Worm (Caenorhabditis elegans): Measurements from ENCODE around the gene srv-3.

The srv-3 gene

ce11 chrV:19752879-19753278 lies 44.1 kb upstream of the srv-3 start:
- no peak for TF ChIP-seq ceh-82 (tag; optimal IDR thresholded peaks at IDR 0.05)
- no peak for TF ChIP-seq fkh-4 (tag; optimal IDR thresholded peaks at IDR 0.05; ENCODE audit: borderline replicate concordance)
- TF ChIP-seq isw-1 (GFP tag; IDR thresholded peaks at IDR 0.05): no peak
- no peak for TF ChIP-seq C04F5.9 (tag; optimal IDR thresholded peaks at IDR 0.05)
- TF ChIP-seq nhr-47 (tag; optimal IDR thresholded peaks at IDR 0.05): no peak
- no peak for TF ChIP-seq mdl-1 (tag; optimal IDR thresholded peaks at IDR 0.05)
- no peak for TF ChIP-seq sptf-1 (tag; optimal IDR thresholded peaks at IDR 0.05)
- no peak for TF ChIP-seq nhr-76 (tag; optimal IDR thresholded peaks at IDR 0.05)
- no peak for TF ChIP-seq ets-5 (GFP tag; IDR thresholded peaks at IDR 0.05)
- TF ChIP-seq unc-30 (tag; optimal IDR thresholded peaks at IDR 0.05): no peak
- no peak for TF ChIP-seq sup-37 (GFP tag; optimal IDR thresholded peaks at IDR 0.05)
- TF ChIP-seq nhr-12 (tag; optimal IDR thresholded peaks at IDR 0.05): no peak
- TF ChIP-seq hlh-17 (GFP tag; optimal IDR thresholded peaks at IDR 0.05; ENCODE audit: borderline replicate concordance): no peak
- TF ChIP-seq pqm-1 (tag; optimal IDR thresholded peaks at IDR 0.05): no peak

DNA sequence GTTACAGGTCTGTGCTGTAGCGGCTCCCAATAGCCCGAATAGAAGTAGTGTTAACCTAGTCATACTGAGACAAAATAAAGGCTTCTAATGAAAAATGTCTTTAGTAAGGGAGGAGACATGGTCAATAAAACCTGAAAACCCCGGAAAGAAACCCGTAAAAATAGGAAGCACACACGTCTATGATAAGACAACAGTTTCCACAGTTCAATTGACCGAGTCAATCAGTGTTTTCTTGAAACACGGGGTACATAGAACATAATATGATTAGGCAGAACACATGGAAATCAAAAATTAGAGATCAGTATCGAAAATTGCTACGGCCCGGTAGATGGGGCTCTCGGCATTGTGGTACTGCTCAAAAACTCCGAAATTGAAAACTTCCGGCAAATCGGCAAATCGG lies 42.4 kb upstream of the srv-3 start, which contains the start of gene clec-49:
Gene clec-49, minus strand, starts transcription at position 103 of the 400 bp plus-strand sequence.
- TF ChIP-seq isw-1 (GFP tag; IDR thresholded peaks at IDR 0.05) (no peak), aha-1 (tag; optimal IDR thresholded peaks at IDR 0.05) (no peak), elt-2 (tag; optimal IDR thresholded peaks at IDR 0.05) (peak; percentile 1), F16B12.6 (tag; optimal IDR thresholded peaks at IDR 0.05) (no peak), skn-1 (tag; optimal IDR thresholded peaks at IDR 0.05) (no peak)

- TF ChIP-seq unc-86 (tag; optimal IDR thresholded peaks at IDR 0.05) (no peak), mep-1 (tag; optimal IDR thresholded peaks at IDR 0.05) (no peak), nhr-84 (tag; optimal IDR thresholded peaks at IDR 0.05) (no peak), tbx-2 (tag; optimal IDR thresholded peaks at IDR 0.05) (no peak), F16B12.6 (tag; optimal IDR thresholded peaks at IDR 0.05) (no peak), nhr-77 (tag; optimal IDR thresholded peaks at IDR 0.05) (no peak), fkh-8 (tag; optimal IDR thresholded peaks at IDR 0.05) (no peak), unc-130 (tag; optimal IDR thresholded peaks at IDR 0.05) (no peak)
Measured at ce11 chrV:19747144-19747543, 38.4 kb upstream of the srv-3 start.

- TF ChIP-seq C04F5.9 (tag; optimal IDR thresholded peaks at IDR 0.05) (no peak), hlh-4 (tag; optimal IDR thresholded peaks at IDR 0.05) (no peak), lir-3 (tag; optimal IDR thresholded peaks at IDR 0.05; ENCODE audit: poor library complexity) (no peak), dsc-1 (tag; optimal IDR thresholded peaks at IDR 0.05) (no peak), C16A3.4 (tag; optimal IDR thresholded peaks at IDR 0.05) (no peak), aly-2 (tag; optimal IDR thresholded peaks at IDR 0.05) (no peak), swsn-7 (tag; optimal IDR thresholded peaks at IDR 0.05) (no peak), elt-3 (tag; optimal IDR thresholded peaks at IDR 0.05) (no peak), unc-62 (GFP tag; optimal IDR thresholded peaks at IDR 0.05) (no peak), unc-98 (GFP tag; IDR thresholded peaks at IDR 0.05) (no peak), nhr-237 (tag; optimal IDR thresholded peaks at IDR 0.05) (no peak), ama-1 (optimal IDR thresholded peaks at IDR 0.05) (no peak), zag-1 (tag; optimal IDR thresholded peaks at IDR 0.05) (no peak), egl-13 (tag; optimal IDR thresholded peaks at IDR 0.05) (no peak)
Measured at ce11 chrV:19745852-19746251, 37.1 kb upstream of the srv-3 start, which contains the start of gene W04E12.5. TSS of gene W04E12.5 (plus strand) at chrV:19746152.

ce11 chrV:19744210-19744609 lies 35.5 kb upstream of the srv-3 start:
- TF ChIP-seq lin-14 (GFP tag; optimal IDR thresholded peaks at IDR 0.05) (no peak), ztf-4 (tag; optimal IDR thresholded peaks at IDR 0.05) (no peak), ceh-88 (GFP tag; IDR thresholded peaks at IDR 0.05) (no peak), C16A3.4 (tag; optimal IDR thresholded peaks at IDR 0.05) (no peak), elt-3 (tag; optimal IDR thresholded peaks at IDR 0.05) (no peak), egl-27 (tag; optimal IDR thresholded peaks at IDR 0.05) (no peak), nhr-237 (tag; optimal IDR thresholded peaks at IDR 0.05) (no peak), alr-1 (tag; optimal IDR thresholded peaks at IDR 0.05; ENCODE audit: borderline replicate concordance) (no peak), zip-4 (GFP tag; optimal IDR thresholded peaks at IDR 0.05) (no peak), sptf-1 (tag; optimal IDR thresholded peaks at IDR 0.05) (no peak), lir-3 (tag; optimal IDR thresholded peaks at IDR 0.05; ENCODE audit: poor library complexity) (no peak), fkh-8 (tag; optimal IDR thresholded peaks at IDR 0.05) (no peak)
